Fruit fly (Drosophila melanogaster): ENCODE data around the gene CG13042.

Gene CG13042

DNA sequence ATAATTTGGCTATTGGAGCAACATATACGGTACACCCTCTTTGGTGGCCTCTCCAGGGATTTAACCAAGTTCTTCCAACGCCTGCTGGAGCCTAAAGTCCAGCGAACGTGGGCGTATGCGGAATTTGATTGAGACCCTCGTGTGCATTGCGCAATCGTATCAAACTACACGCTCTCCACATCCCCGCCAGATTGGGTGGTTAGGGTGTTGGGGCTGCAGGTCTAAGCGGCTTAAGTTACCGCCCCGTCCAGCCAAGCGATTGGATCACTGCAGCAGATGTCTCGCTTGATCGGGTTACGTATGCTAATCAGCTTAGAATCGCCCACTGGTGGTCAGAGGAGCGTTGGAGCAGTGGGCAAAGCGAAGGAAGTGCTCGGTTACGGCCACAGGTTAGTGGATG is 22.5 kb upstream of the CG13042 start, which contains the start of gene CG33060:
Gene CG33060 (plus strand): TSS at position 301 of the 400 bp plus-strand sequence.
- TF ChIP-seq CG8478 (optimal IDR thresholded peaks at IDR 0.05) (no peak), CTCF (optimal IDR thresholded peaks at IDR 0.05) (no peak)

DNA sequence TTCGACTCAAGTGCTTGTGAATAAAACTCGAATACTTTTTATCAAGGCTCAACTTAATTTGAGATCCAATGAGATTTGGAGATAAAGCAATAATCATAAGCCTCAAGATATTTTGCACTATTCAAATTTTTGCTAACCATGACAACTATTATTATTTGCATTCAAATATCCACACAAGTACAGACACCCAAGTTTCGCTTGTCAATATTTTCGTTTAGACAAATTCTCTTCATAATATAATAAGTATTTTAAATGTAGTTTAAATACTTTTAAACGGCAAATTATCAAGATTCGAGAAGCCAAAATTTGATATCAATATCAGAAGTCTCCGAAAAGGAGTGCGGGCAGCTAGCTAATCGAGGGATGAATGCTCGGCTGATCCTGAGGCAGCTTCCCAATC is 21.2 kb upstream of the CG13042 start, which contains the start of gene CG33061:
Gene CG33061 (plus strand): TSS at position 301 of the 400 bp plus-strand sequence.
- TF ChIP-seq CTCF (optimal IDR thresholded peaks at IDR 0.05) (no peak), CG8478 (optimal IDR thresholded peaks at IDR 0.05) (no peak)

DNA sequence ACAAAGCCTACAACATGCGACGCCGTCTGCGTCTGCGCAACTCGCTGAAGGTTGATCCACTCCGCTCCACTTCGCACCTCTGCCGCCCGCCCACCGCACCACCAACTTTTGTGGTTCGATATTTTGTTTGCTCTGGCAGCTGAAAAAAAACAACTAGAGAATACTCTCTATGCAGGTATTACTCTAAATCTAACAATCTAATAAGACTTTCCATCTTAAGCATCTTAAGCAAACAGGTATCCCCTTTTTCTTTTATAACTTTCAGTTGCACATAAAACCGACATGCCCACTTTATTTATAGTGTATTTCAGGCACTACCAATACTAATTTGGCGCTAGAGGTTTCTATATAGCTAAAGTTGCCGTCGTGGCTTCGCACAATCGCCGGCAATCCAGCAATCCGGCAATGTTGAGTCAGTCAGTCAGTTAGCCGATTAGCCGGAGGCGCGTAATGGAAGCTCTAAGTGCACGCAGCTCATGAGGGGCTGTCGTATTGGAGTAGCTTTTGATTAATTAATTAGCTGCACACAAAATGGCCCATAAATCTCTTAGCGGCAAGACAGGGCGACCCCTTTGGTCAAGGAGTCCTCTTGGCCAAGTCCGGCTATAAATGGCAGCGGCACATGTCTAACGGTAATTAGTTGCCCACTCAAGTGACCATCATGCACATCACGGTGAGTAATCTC is 20.1 kb upstream of the CG13042 start, which contains the start of gene CG13058:
Gene CG13058 (plus strand): TSS at position 635 of the 685 bp plus-strand sequence.
- no peak for TF ChIP-seq CG8478 (optimal IDR thresholded peaks at IDR 0.05)
- no peak for TF ChIP-seq CTCF (optimal IDR thresholded peaks at IDR 0.05)

DNA sequence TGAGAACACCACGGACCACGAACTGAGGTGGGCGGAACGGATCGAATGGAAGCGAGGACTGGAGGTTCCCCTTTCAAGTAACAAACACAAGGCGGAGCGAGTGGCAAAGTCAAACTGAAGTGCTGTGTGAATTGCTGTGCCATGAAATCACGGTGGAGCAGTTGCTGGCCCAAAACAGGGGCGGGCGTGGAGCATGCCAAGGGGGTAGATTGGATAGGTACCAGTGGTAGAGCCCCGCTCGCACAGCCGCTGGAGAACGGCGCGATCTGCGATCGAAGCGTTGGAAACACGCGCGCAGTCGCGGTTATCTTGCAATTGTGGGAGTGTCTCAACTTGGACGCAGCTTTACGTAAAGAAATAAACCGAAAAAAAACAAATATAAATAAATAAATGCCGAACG is 19.5 kb upstream of the CG13042 start, which contains the start of gene CG13038:
Gene CG13038 (minus strand): TSS at position 118 of the 400 bp plus-strand sequence.
- no peak for TF ChIP-seq CTCF (optimal IDR thresholded peaks at IDR 0.05)
- no peak for TF ChIP-seq CG8478 (optimal IDR thresholded peaks at IDR 0.05)

DNA sequence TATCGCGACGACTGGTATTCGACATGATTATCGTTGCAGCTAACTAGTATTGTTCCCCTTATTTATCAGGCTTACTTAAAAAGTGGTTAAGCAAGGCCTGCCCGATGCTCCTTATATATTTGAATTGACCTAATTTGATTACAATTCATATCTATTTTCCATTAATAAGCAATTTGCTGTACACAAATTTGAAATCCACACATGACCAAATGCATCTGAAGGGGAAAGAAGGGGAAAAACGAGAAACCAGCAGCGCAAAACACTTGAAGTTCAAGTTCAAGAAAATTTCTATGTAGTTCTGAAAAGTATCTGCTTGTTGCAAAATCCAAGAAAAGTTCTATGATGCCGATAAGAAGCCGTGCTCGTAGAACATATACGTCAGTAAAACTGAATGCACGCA is 18.4 kb upstream of the CG13042 start, which contains the start of the genes CG13040 and CG13039:
Gene CG13040 (minus strand): TSS at position 101 of the 400 bp plus-strand sequence.
Gene CG13039 (minus strand): TSS at position 106 of the 400 bp plus-strand sequence.
- TF ChIP-seq CTCF (optimal IDR thresholded peaks at IDR 0.05), result no peak
- TF ChIP-seq CG8478 (optimal IDR thresholded peaks at IDR 0.05), result no peak

DNA sequence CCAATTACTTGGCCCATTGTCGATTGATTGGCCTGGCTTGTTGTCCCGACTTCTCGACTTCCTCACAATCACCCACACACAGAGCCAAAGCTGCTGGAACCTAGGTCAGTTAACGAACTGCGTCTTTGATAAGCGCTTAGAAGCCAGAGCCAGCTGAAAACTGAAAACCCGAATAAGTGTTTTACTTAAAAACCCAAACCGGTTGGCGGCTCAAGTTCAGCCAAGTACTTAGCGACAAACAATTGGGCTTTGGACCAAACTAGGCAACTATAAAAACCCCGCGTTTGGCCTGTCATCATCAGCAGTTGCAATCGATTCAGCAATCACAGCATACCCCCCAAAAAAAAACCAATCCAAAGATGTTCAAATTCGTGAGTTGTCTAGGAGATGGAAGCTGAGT is 15.1 kb upstream of the CG13042 start, which contains the start of gene CG13059:
Gene CG13059 (plus strand): TSS at position 301 of the 400 bp plus-strand sequence.
- TF ChIP-seq CG8478 (optimal IDR thresholded peaks at IDR 0.05) (no peak), CTCF (optimal IDR thresholded peaks at IDR 0.05) (no peak)

DNA sequence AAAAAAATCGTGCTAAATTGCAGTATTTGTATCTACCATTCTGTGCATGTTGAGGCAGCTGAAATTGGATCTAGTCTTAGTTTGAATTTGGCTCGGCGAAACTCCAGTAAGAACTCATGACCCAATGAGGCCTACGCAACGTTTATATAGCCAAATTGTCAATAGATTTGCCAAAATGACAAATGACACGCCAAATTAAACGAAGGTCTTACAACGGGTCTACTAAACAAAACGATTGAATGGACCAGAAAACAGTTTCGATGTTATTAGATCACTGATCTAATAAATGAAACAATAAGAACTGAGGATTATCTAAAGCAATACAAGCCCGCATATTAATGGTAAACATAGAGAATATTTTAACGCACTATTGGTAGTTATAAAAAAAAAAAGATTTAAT is 12.9 kb upstream of the CG13042 start, which contains the start of gene CG42718:
Gene CG42718 (minus strand): TSS at position 101 of the 400 bp plus-strand sequence.
- TF ChIP-seq CTCF (optimal IDR thresholded peaks at IDR 0.05) (no peak), CG8478 (optimal IDR thresholded peaks at IDR 0.05) (no peak)

DNA sequence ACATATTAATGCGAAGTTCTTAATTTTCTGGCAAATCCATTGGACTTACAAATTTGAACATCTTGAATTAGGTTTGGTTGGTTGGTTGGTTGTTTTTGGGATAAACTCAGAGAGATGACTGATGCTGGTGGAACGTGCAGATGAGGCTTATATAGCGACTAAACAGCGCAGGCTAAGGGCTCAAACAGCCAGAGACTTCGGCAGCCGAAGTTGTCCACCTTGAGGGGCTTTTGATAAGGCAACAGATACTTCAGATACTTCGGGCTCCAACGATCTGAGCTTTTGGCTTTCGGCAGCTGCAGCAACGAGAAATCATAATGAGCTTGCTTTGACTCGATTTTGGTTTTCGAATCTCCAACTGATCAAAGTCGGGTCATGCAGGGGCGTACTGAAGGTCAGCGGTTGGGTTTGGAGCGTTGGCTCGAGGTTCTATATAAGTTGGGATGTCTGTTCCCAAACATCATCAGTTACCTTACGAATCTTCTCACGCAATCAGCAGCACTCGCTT is 11.2 kb upstream of the CG13042 start, which contains the start of the genes CG13041 and CG13060:
Gene CG13041 (minus strand): TSS at position 128 of the 508 bp plus-strand sequence.
Gene CG13060 (plus strand): TSS at position 458 of the 508 bp plus-strand sequence.
- no peak for TF ChIP-seq CTCF (optimal IDR thresholded peaks at IDR 0.05)
- TF ChIP-seq CG8478 (optimal IDR thresholded peaks at IDR 0.05), result no peak

DNA sequence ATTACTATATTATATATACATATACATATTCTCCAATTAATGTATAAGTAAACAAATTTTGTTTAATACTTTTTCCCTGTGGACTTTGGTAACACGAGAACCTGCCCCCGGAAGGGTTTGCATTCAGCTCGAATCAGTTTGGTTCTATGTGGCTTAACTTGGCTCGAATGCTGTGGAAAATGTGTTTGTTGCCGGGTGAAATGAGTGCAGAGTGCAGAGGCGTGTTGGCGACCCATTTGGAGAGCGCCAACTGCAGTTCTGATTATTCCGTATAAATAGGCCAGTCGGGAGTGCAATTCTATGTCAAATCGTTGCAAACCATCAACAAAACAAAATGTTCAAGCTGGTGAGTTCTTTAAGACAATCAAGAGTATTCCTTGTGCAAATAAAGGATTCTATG is 9.4 kb upstream of the CG13042 start, which contains the start of gene Nplp3:
Gene Nplp3 (plus strand): TSS at position 301 of the 400 bp plus-strand sequence.
- TF ChIP-seq CTCF (optimal IDR thresholded peaks at IDR 0.05) (no peak), CG8478 (optimal IDR thresholded peaks at IDR 0.05) (no peak)

DNA sequence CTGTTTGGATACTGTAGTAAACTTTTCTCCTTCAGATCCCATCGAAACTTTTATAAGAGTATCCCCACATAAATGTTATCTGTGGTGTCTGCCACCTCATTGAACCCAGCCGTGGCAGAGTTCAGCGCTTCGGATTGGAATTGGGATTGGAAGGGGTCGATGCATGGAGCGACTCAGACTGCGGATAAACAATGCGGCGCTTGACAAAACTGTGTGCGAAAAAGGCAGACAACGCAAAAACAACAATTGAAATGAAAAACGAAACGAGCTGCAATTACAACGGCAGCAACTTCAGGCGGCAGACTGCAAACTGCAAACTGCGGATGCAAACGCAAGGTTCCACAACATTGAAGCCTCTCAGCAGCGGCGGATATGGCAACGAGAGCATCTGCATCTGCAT is 5.7 kb upstream of the CG13042 start, which contains the start of gene CG13062:
Gene CG13062 (plus strand): TSS at position 301 of the 400 bp plus-strand sequence.
- TF ChIP-seq CTCF (optimal IDR thresholded peaks at IDR 0.05), result no peak
- TF ChIP-seq CG8478 (optimal IDR thresholded peaks at IDR 0.05), result no peak

DNA sequence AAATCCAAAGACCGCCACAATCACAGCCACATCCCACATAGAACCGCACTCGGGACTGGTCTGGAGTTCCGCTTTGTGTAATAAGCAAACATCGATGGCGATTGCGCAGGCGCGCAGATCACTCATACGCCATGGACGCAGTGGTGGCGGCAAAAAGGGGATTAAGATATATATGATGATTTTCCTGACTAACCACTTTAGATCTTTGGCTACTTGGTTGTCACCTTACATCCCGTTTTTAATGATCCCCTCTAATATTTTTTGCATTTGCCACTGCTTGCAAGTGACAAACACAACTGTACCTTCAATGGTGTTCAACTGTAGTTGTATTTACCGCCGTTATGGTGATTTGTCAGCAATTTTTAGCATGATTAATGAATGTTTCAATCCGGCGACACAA is 1.7 kb upstream of the CG13042 start:
- no peak for TF ChIP-seq CG8478 (optimal IDR thresholded peaks at IDR 0.05)
- no peak for TF ChIP-seq CTCF (optimal IDR thresholded peaks at IDR 0.05)

DNA sequence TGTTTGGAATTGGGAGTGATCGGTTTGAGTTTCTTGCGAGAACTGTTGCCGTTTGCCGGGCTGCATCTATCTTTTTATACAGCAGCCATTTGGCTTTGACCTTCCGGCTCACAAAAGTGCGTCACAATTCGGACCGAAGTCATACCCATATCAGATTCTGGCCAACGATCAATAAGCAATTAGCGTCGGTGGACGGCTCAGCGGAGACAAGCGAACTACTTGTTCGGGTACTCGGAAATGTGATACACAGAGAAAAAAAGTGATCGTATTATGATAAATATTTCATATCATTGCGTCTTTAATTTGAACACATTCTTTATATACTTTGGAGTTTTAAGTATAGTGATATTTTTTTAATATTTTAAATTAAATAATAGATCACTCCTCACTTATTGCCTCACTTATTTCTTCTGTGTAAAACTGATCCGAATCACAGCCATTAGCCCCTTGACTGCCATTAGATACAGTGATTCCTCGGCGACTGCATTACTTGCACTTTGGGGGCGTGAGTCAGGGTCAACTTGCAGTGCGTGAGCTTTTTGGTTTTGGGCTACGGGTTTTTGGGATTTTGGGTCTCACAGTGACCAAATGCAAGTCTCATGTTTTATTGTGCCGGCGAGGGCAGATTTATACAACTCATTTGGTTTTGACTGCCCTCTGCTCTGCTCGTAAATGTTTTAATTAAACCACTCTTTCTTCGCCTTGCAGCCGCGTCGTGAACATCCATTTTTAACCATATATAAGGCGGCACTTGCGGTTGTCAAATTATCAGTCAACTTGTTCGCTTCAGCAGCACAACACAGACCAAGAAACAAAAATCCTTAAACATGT is 2.2 kb downstream of the CG13042 start, which contains the start of the genes CG13043 and CG13063:
Gene CG13043 (minus strand): TSS at position 51 of the 831 bp plus-strand sequence.
Gene CG13063 (plus strand): TSS at position 781 of the 831 bp plus-strand sequence.
- TF ChIP-seq CTCF (optimal IDR thresholded peaks at IDR 0.05) (no peak), CG8478 (optimal IDR thresholded peaks at IDR 0.05) (no peak)

DNA sequence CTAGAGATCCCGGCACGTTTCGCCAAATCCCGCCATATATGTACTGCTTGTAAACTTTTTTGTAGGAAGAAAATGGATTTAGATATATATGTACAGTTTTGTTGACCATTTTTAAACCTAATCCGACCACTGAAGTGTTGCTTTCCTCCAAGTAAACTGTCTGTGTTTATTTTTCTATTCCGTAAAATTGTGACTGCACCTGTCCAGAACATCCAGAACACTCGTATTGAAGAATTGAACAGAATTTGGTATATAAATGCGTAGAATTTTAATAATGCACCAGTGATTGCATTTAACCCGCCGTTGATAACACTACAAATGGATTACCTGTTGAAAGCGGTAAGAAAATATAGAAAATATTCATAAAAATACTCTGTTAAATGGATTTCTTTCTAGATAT is 4.3 kb downstream of the CG13042 start, which contains the start of gene CG43249:
Gene CG43249 (plus strand): TSS at position 301 of the 400 bp plus-strand sequence.
- TF ChIP-seq CTCF (optimal IDR thresholded peaks at IDR 0.05), result no peak
- TF ChIP-seq CG8478 (optimal IDR thresholded peaks at IDR 0.05), result no peak

DNA sequence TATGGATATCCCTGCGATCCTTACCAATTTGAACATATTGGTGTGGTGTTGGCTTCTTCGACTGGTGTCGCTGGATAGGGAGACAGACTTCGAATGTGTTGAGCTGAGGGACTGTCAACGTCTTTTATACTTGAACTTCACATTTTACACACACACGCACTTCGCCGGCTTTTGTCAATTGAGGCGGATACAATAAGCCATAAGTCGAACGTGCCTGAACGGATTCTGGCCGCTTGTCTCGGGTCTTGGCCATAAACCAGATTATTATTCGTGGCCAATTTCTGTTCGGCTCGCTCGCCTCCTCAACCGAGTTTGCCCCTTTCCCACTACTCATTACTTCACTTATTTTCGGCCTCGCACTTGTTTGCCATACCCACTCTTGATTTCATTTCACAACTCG is 5.2 kb downstream of the CG13042 start, which contains the start of gene CG13044:
Gene CG13044 (minus strand): TSS at position 101 of the 400 bp plus-strand sequence.
- no peak for TF ChIP-seq CTCF (optimal IDR thresholded peaks at IDR 0.05)
